Worm (Caenorhabditis elegans) whole organism, L3 larva: Measurements from ENCODE around the gene T04C12.9.

Source experiments
- R02D3.7 ChIP-seq: fragments of 150-350 bp; optimal IDR thresholded peaks from 2 replicates; lab custom pipeline; 2014; ENCODE audit warnings: missing biosample characterization, missing genetic modification characterization
- ZK546.5 ChIP-seq: sonication (generic microtip); optimal IDR thresholded peaks from 2 replicates; lab custom pipeline; 2017; ENCODE audit warnings: missing biosample characterization, missing genetic modification characterization
- aly-2 ChIP-seq: fragments of 150-350 bp; optimal IDR thresholded peaks from 2 replicates; lab custom pipeline; 2014; ENCODE audit warnings: missing biosample characterization, missing genetic modification characterization
- ceh-16 ChIP-seq: sonication (generic microtip); optimal IDR thresholded peaks from 2 replicates; lab custom pipeline; 2017; ENCODE audit warnings: missing biosample characterization, missing genetic modification characterization
- ceh-28 ChIP-seq: fragments of 150-350 bp; optimal IDR thresholded peaks from 2 replicates; lab custom pipeline; 2014; ENCODE audit warnings: missing biosample characterization, missing genetic modification reagents, missing genetic modification characterization
- ceh-82 ChIP-seq: fragments of 150-350 bp; optimal IDR thresholded peaks from 2 replicates; lab custom pipeline; 2014; ENCODE audit warnings: missing biosample characterization, missing genetic modification characterization
- ceh-9 ChIP-seq: sonication (generic microtip); optimal IDR thresholded peaks from 2 replicates; lab custom pipeline; 2018; ENCODE audit warnings: missing biosample characterization, missing genetic modification characterization
- daf-12 ChIP-seq: fragments of 150-350 bp; optimal IDR thresholded peaks from 2 replicates; lab custom pipeline; 2014; ENCODE audit warnings: missing biosample characterization, missing genetic modification reagents, missing genetic modification characterization
- egl-27 ChIP-seq: sonication (generic microtip); optimal IDR thresholded peaks from 4 replicates; lab custom pipeline; 2017; ENCODE audit warnings: missing biosample characterization, missing genetic modification reagents, missing genetic modification characterization
- egl-5 ChIP-seq: fragments of 150-350 bp; optimal IDR thresholded peaks from 2 replicates; lab custom pipeline; 2017; ENCODE audit warnings: missing biosample characterization, missing genetic modification reagents, missing genetic modification characterization, inconsistent platforms
- elt-1 ChIP-seq: fragments of 150-350 bp; optimal IDR thresholded peaks from 2 replicates; lab custom pipeline; 2014; ENCODE audit warnings: missing biosample characterization, missing genetic modification characterization
- elt-2 ChIP-seq: sonication (generic microtip); optimal IDR thresholded peaks from 2 replicates; lab custom pipeline; 2016; ENCODE audit warnings: missing genetic modification reagents, mild to moderate bottlenecking, missing genetic modification characterization, missing compliant biosample characterization
- elt-3 ChIP-seq, 3 experiments: fragments of 150-350 bp in 1 of 3; sonication (generic microtip) in 2 of 3; optimal IDR thresholded peaks; 2 replicates in 2 of 3; 4 replicates in 1 of 3; lab custom pipeline; 2014 to 2017; ENCODE audit warnings: missing biosample characterization in 3 of 3, missing genetic modification characterization in 3 of 3
- fkh-10 ChIP-seq: sonication (generic microtip); optimal IDR thresholded peaks from 2 replicates; lab custom pipeline; 2017; ENCODE audit warnings: missing biosample characterization, missing genetic modification reagents, missing genetic modification characterization
- fkh-2 ChIP-seq: fragments of 150-350 bp; optimal IDR thresholded peaks from 2 replicates; lab custom pipeline; 2014; ENCODE audit warnings: missing biosample characterization, missing genetic modification reagents, missing genetic modification characterization
- fos-1 ChIP-seq: fragments of 150-350 bp; optimal IDR thresholded peaks from 2 replicates; lab custom pipeline; 2014; ENCODE audit warnings: missing biosample characterization, missing genetic modification characterization
- hmg-11 ChIP-seq: sonication (generic microtip); optimal IDR thresholded peaks from 2 replicates; lab custom pipeline; 2016; ENCODE audit warnings: missing genetic modification characterization, missing compliant biosample characterization
- jun-1 ChIP-seq: fragments of 150-350 bp; optimal IDR thresholded peaks from 2 replicates; lab custom pipeline; 2014; ENCODE audit warnings: missing biosample characterization, missing genetic modification reagents, missing genetic modification characterization
- lin-15B ChIP-seq: fragments of 150-350 bp; optimal IDR thresholded peaks from 2 replicates; lab custom pipeline; 2014; ENCODE audit warnings: missing biosample characterization, missing genetic modification characterization
- lin-39 ChIP-seq: fragments of 150-350 bp; optimal IDR thresholded peaks from 2 replicates; lab custom pipeline; 2018; ENCODE audit warnings: missing biosample characterization, missing genetic modification reagents, missing genetic modification characterization
- lsy-12 ChIP-seq: sonication (generic microtip); optimal IDR thresholded peaks from 2 replicates; lab custom pipeline; 2016; ENCODE audit warnings: mild to moderate bottlenecking, missing genetic modification characterization, missing compliant biosample characterization
- mdl-1 ChIP-seq: fragments of 150-350 bp; optimal IDR thresholded peaks from 2 replicates; lab custom pipeline; 2014; ENCODE audit warnings: missing biosample characterization, missing genetic modification characterization
- mml-1 ChIP-seq: fragments of 150-350 bp; sonication (generic microtip); optimal IDR thresholded peaks from 3 replicates; lab custom pipeline; 2014; ENCODE audit warnings: missing biosample characterization, missing genetic modification characterization
- nfya-1 ChIP-seq: sonication (generic microtip); optimal IDR thresholded peaks from 2 replicates; lab custom pipeline; 2017; ENCODE audit warnings: missing genetic modification characterization, mild to moderate bottlenecking, missing compliant biosample characterization, antibody characterized with exemption, moderate library complexity; ENCODE audit not compliant: insufficient read depth
- nhr-11 ChIP-seq: fragments of 150-350 bp; optimal IDR thresholded peaks from 2 replicates; lab custom pipeline; 2014; ENCODE audit warnings: missing biosample characterization, missing genetic modification characterization
- nhr-23 ChIP-seq: fragments of 150-350 bp; optimal IDR thresholded peaks from 2 replicates; lab custom pipeline; 2014; ENCODE audit warnings: missing biosample characterization, missing genetic modification reagents, missing genetic modification characterization
- nhr-237 ChIP-seq: fragments of 150-350 bp; optimal IDR thresholded peaks from 2 replicates; lab custom pipeline; 2014; ENCODE audit warnings: missing biosample characterization, missing genetic modification characterization
- nhr-25 ChIP-seq: sonication (generic microtip); optimal IDR thresholded peaks from 2 replicates; lab custom pipeline; 2017; ENCODE audit warnings: missing biosample characterization, missing genetic modification characterization
- nhr-28 ChIP-seq: fragments of 150-350 bp; optimal IDR thresholded peaks from 2 replicates; lab custom pipeline; 2014; ENCODE audit warnings: missing biosample characterization, missing genetic modification characterization
- nhr-43 ChIP-seq: sonication (generic microtip); optimal IDR thresholded peaks from 2 replicates; lab custom pipeline; 2016; ENCODE audit warnings: mild to moderate bottlenecking, missing genetic modification characterization, missing compliant biosample characterization; ENCODE audit not compliant: poor library complexity, severe bottlenecking
- nhr-67 ChIP-seq: fragments of 150-350 bp; optimal IDR thresholded peaks from 2 replicates; lab custom pipeline; 2014; ENCODE audit warnings: missing biosample characterization, missing genetic modification characterization
- nhr-76 ChIP-seq: fragments of 150-350 bp; sonication (generic microtip); optimal IDR thresholded peaks from 5 replicates; lab custom pipeline; 2014; ENCODE audit warnings: missing biosample characterization, missing genetic modification characterization
- nhr-77 ChIP-seq: fragments of 150-350 bp; optimal IDR thresholded peaks from 2 replicates; lab custom pipeline; 2014; ENCODE audit warnings: missing biosample characterization, missing genetic modification characterization
- pha-4 ChIP-seq: fragments of 150-350 bp; optimal IDR thresholded peaks from 2 replicates; lab custom pipeline; 2014; ENCODE audit warnings: missing biosample characterization, missing genetic modification reagents, missing genetic modification characterization
- pqm-1 ChIP-seq: fragments of 150-350 bp; optimal IDR thresholded peaks from 2 replicates; lab custom pipeline; 2017; ENCODE audit warnings: missing biosample characterization, missing genetic modification characterization, inconsistent platforms
- sea-2 ChIP-seq: fragments of 150-350 bp; sonication (generic microtip); optimal IDR thresholded peaks from 4 replicates; lab custom pipeline; 2014; ENCODE audit warnings: missing biosample characterization, missing genetic modification reagents, missing genetic modification characterization
- skn-1 ChIP-seq: fragments of 150-350 bp; optimal IDR thresholded peaks from 2 replicates; lab custom pipeline; 2014; ENCODE audit warnings: missing biosample characterization, missing genetic modification characterization
- snpc-4 ChIP-seq: fragments of 150-350 bp; optimal IDR thresholded peaks from 2 replicates; lab custom pipeline; 2014; ENCODE audit warnings: missing biosample characterization, missing genetic modification characterization
- tbx-2 ChIP-seq: sonication (generic microtip); optimal IDR thresholded peaks from 2 replicates; lab custom pipeline; 2016; ENCODE audit warnings: mild to moderate bottlenecking, missing genetic modification characterization, missing compliant biosample characterization
- unc-39 ChIP-seq: sonication (generic microtip); optimal IDR thresholded peaks from 4 replicates; lab custom pipeline; 2017; ENCODE audit warnings: missing biosample characterization, missing genetic modification characterization
- unc-62 ChIP-seq: fragments of 150-350 bp; sonication (generic microtip); optimal IDR thresholded peaks from 4 replicates; lab custom pipeline; 2014; ENCODE audit warnings: missing biosample characterization, missing genetic modification reagents, missing genetic modification characterization
- zag-1 ChIP-seq: fragments of 150-350 bp; optimal IDR thresholded peaks from 2 replicates; lab custom pipeline; 2014; ENCODE audit warnings: missing biosample characterization, missing genetic modification characterization
- ztf-11 ChIP-seq: fragments of 150-350 bp; optimal IDR thresholded peaks from 2 replicates; lab custom pipeline; 2014; ENCODE audit warnings: missing biosample characterization, missing genetic modification characterization
- ztf-4 ChIP-seq: fragments of 150-350 bp; optimal IDR thresholded peaks from 2 replicates; lab custom pipeline; 2014; ENCODE audit warnings: missing biosample characterization, missing genetic modification characterization

Gene T04C12.9

ce11 chrV:11041499-11041898, 21.5 kb downstream of the T04C12.9 start, which contains the start of gene C45B11.5:
Gene C45B11.5 (plus strand): TSS chrV:11041799.
- TF ChIP-seq egl-27 (tag; lab: Kevin White, UChicago) (no peak), skn-1 (tag; lab: Kevin White, UChicago) (no peak), nhr-25 (no peak), elt-3 (tag; optimal IDR thresholded peaks at IDR 0.05; lab: Kevin White, UChicago) (no peak), daf-12 (tag; lab: Kevin White, UChicago) (no peak), R02D3.7 (tag; lab: Kevin White, UChicago) (no peak)

- no peak for TF ChIP-seq nhr-237 (tag; lab: Kevin White, UChicago)
- TF ChIP-seq nhr-77, result no peak
- no peak for TF ChIP-seq fkh-2 (tag; lab: Kevin White, UChicago)
- TF ChIP-seq unc-62, result no peak
- no peak for TF ChIP-seq zag-1 (tag; lab: Kevin White, UChicago)
- TF ChIP-seq elt-2 (tag; lab: Kevin White, UChicago), result no peak
- TF ChIP-seq aly-2, result no peak
- no peak for TF ChIP-seq nhr-76 (tag; lab: Kevin White, UChicago)
- no peak for TF ChIP-seq lin-39 (tag; lab: Kevin White, UChicago)
- no peak for TF ChIP-seq nfya-1 (tag; lab: Kevin White, UChicago)
- no peak for TF ChIP-seq nhr-11
- TF ChIP-seq skn-1 (tag; lab: Kevin White, UChicago), result no peak
- TF ChIP-seq ztf-11 (tag; lab: Kevin White, UChicago), result no peak
- TF ChIP-seq tbx-2, result no peak
- TF ChIP-seq pqm-1 (tag; lab: Kevin White, UChicago), result no peak
- no peak for TF ChIP-seq sea-2 (GFP tag; lab: Kevin White, UChicago)
- no peak for TF ChIP-seq nhr-43 (tag; lab: Kevin White, UChicago)
- no peak for TF ChIP-seq jun-1 (tag; lab: Kevin White, UChicago)
- TF ChIP-seq lin-15B, result no peak
Observed at ce11 chrV:11040473-11040872, 22.5 kb downstream of the T04C12.9 start, which contains the start of gene C45B11.8. Gene C45B11.8 (plus strand): TSS chrV:11040773.

- TF ChIP-seq hmg-11, result no peak
- TF ChIP-seq, all 47 proteins: peak for 0
Observed at ce11 chrV:11040020-11040419, 23.0 kb downstream of the T04C12.9 start, which contains the start of gene C45B11.9. Gene C45B11.9 (plus strand): TSS chrV:11040320.

ce11 chrV:11039379-11039954, 23.5 kb downstream of the T04C12.9 start, which contains the start of gene pak-2:
Gene pak-2 (minus strand): TSS chrV:11039429.
- TF ChIP-seq sea-2 (GFP tag; lab: Kevin White, UChicago), result no peak
- peak; percentile 28 for TF ChIP-seq pqm-1 (tag; lab: Kevin White, UChicago)
- no peak for TF ChIP-seq nhr-28 (tag; lab: Kevin White, UChicago)
- peak; percentile 24 for TF ChIP-seq nhr-11
- TF ChIP-seq nhr-43 (tag; lab: Kevin White, UChicago), result peak; percentile 62
- no peak for TF ChIP-seq nhr-237 (tag; lab: Kevin White, UChicago)
- peak; percentile 73 for TF ChIP-seq nfya-1 (tag; lab: Kevin White, UChicago)
- peak; percentile 78 for TF ChIP-seq hmg-11
- TF ChIP-seq pha-4 (tag; lab: Kevin White, UChicago), result peak; percentile 82
- no peak for TF ChIP-seq snpc-4
- TF ChIP-seq mdl-1, result no peak
- TF ChIP-seq ceh-9 (tag; lab: Kevin White, UChicago), result no peak
- TF ChIP-seq zag-1 (tag; lab: Kevin White, UChicago), result no peak
- no peak for TF ChIP-seq ztf-4
- no peak for TF ChIP-seq nhr-77
- TF ChIP-seq nhr-23 (tag; lab: Kevin White, UChicago), result peak; percentile 70
- no peak for TF ChIP-seq egl-27 (tag; lab: Kevin White, UChicago)
- TF ChIP-seq lsy-12, result peak; percentile 28
- TF ChIP-seq ztf-11 (tag; lab: Kevin White, UChicago), result no peak
- no peak for TF ChIP-seq mml-1 (tag; lab: Kevin White, UChicago)
- TF ChIP-seq fkh-2 (tag; lab: Kevin White, UChicago), result no peak
- TF ChIP-seq ZK546.5 (tag; lab: Kevin White, UChicago), result no peak
- TF ChIP-seq ceh-28 (tag; lab: Kevin White, UChicago), result peak; percentile 34
- no peak for TF ChIP-seq nhr-67 (tag; lab: Kevin White, UChicago)
- TF ChIP-seq fkh-10 (GFP tag; lab: Kevin White, UChicago), result peak; percentile 7
- no peak for TF ChIP-seq skn-1 (tag; lab: Kevin White, UChicago)
- TF ChIP-seq lin-15B, result peak; percentile 85
- no peak for TF ChIP-seq ceh-82
- no peak for TF ChIP-seq tbx-2
- no peak for TF ChIP-seq elt-1
- peak; percentile 64 for TF ChIP-seq elt-2 (tag; lab: Kevin White, UChicago)
- TF ChIP-seq unc-39, result no peak
- TF ChIP-seq unc-62, result peak; percentile 49
- TF ChIP-seq egl-5, result peak; percentile 72
- no peak for TF ChIP-seq aly-2
- no peak for TF ChIP-seq fos-1 (tag; lab: Kevin White, UChicago)
- no peak for TF ChIP-seq ceh-16 (tag; lab: Kevin White, UChicago)
- no peak for TF ChIP-seq elt-3 (tag; optimal IDR thresholded peaks at IDR 0.05; lab: Kevin White, UChicago)
- peak; percentile 40 for TF ChIP-seq nhr-25
- no peak for TF ChIP-seq lin-39 (tag; lab: Kevin White, UChicago)
